Fruit fly (Drosophila melanogaster) ovary, adult (tissue): ENCODE data around the gene CG12268.

Experiments
- CG17801 ChIP-seq: fragments of 200-800 bp; optimal IDR thresholded peaks from 2 replicates; lab custom pipeline; 2019; ENCODE audit warnings: missing biosample characterization, mild to moderate bottlenecking, missing genetic modification characterization, moderate library complexity; ENCODE audit not compliant: partially characterized antibody

Gene CG12268

DNA sequence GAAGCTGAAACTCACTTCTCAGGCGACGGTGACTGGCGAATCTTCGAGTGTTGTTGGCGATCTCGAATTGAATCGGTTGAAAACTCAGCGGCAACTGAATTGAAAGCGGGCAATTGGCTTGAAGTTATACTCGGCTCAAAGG is at the start of gene CG12268:
Gene CG12268, minus strand, starts transcription at position 101 of the 142 bp plus-strand sequence.
- no peak for TF ChIP-seq CG17801 (GFP tag; lab: Kevin White, UChicago)

DNA sequence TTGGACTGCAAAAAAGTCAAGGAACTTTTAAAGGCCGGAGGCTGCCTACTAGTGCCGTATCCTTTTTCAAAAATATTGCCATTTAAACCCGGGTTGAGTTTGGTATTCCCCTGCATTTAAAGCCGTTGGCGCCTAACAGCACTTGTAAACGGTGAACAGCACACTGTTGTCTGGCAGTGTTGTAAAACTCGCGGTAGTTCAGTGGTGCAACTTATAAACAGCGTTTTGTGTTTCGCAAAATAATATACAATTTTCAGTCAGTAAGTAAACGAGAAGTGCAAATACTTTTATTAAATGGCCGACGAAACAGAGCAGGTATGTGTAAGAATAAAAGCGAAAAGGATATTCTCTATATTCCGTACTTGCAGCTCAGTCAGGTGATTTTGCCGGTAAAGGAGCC is 48.0 kb upstream of the CG12268 start, which contains the start of gene LSm3:
Gene LSm3, plus strand, starts transcription at position 39 of the 400 bp plus-strand sequence.
- peak; percentile 49 for TF ChIP-seq CG17801 (GFP tag; lab: Kevin White, UChicago)

DNA sequence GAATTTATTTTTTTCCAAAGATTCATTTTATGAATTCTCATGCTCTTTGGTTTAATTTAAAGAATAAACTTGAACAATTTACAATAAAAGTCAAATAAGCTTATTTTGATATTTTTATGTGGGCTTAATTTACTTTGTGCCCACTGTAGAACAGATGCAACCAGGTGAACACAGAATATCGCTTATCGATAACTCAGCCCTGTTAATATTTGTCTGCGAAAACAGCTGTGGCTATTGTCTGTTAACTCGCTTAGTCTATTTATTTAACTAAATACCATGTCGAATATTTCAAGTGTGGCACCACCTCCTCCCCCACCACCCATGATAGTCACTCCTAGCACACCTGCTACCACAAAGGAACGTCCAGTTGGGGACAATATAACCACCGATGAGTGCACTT is 47.2 kb upstream of the CG12268 start, which contains the start of gene CG33108:
Gene CG33108, plus strand, starts transcription at position 200 of the 400 bp plus-strand sequence.
- TF ChIP-seq CG17801 (GFP tag; lab: Kevin White, UChicago), result no peak

DNA sequence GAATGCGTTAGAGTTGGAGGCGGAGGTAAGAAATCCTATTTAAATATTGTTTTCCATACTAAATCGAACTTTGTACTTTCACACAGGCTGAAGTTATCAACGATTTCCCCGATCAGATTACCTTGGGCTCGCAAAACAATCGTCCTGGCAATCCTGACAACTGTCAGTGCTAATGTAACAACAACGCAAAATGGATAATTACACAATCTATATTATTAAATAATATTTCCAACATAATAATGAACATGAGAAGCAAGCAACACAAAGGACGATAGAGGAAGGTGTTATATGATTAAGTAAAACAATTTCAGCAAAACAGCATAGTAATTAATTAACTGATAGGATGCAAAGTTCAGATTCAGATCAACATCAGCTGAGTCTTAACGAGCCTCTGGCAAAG is 46.4 kb upstream of the CG12268 start:
- no peak for TF ChIP-seq CG17801 (GFP tag; lab: Kevin White, UChicago)

- TF ChIP-seq CG17801 (GFP tag; lab: Kevin White, UChicago), result peak; percentile 52
Measured at dm6 chr3R:23992823-23993797, 44.9 kb upstream of the CG12268 start, which contains the start of the genes Epp and Rab7. Gene Epp (minus strand): TSS chr3R:23992916. Gene Rab7 (plus strand): TSS chr3R:23993008.

- TF ChIP-seq CG17801 (GFP tag; lab: Kevin White, UChicago), result no peak
Measured at dm6 chr3R:23991364-23991763, 43.1 kb upstream of the CG12268 start.

DNA sequence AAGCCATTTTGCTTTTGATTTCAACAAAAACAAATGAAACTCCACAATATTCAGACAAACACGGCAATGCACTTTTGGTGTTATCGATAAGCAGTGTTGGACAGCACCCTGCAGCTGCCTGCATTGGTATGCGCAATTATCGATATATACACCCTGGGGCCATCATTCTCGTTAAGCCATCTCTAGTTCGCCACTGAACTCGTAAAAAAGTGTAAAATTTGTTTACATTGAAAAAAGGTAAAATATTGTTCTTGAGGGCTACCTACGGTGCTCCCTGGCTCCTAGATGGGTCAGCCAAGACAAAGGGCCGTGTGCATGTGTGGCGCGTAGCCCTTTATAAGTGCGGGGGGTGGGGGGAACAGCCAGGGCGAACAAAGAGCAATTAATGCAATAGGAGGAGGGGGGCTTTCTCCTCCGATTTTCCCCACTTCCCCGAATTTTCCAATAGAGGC is 38.3 kb upstream of the CG12268 start, which contains the start of the genes CG13603 and CG5902:
Gene CG13603, minus strand, starts transcription at position 91 of the 452 bp plus-strand sequence.
Gene CG5902, plus strand, starts transcription at position 164 of the 452 bp plus-strand sequence.
- TF ChIP-seq CG17801 (GFP tag; lab: Kevin White, UChicago), result peak; percentile 75

dm6 chr3R:23981645-23982044 is 33.4 kb upstream of the CG12268 start:
- no peak for TF ChIP-seq CG17801 (GFP tag; lab: Kevin White, UChicago)

- TF ChIP-seq CG17801 (GFP tag; lab: Kevin White, UChicago), result no peak
Measured at dm6 chr3R:23971764-23972163, 23.5 kb upstream of the CG12268 start.

DNA sequence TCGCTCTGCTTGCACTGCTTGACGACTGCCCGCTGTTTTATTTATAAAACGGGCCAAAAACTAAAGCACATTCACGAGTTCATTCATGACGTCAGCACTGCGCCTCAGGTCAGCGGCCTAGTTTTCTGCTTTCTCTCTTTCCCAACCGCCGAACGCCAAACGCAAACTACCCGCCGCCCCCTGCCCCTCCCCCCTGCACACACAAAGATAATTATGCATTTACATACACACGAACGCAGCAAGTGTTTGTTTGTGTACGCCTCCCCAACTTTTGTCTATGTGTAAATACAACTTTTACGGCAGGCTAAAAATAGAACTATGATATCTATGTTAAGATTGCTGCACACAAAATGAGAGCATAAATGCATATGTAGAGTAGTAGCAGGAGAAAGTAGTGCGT is 23.0 kb upstream of the CG12268 start:
- TF ChIP-seq CG17801 (GFP tag; lab: Kevin White, UChicago), result no peak

- no peak for TF ChIP-seq CG17801 (GFP tag; lab: Kevin White, UChicago)
Measured at dm6 chr3R:23969449-23969848, 21.2 kb upstream of the CG12268 start.

DNA sequence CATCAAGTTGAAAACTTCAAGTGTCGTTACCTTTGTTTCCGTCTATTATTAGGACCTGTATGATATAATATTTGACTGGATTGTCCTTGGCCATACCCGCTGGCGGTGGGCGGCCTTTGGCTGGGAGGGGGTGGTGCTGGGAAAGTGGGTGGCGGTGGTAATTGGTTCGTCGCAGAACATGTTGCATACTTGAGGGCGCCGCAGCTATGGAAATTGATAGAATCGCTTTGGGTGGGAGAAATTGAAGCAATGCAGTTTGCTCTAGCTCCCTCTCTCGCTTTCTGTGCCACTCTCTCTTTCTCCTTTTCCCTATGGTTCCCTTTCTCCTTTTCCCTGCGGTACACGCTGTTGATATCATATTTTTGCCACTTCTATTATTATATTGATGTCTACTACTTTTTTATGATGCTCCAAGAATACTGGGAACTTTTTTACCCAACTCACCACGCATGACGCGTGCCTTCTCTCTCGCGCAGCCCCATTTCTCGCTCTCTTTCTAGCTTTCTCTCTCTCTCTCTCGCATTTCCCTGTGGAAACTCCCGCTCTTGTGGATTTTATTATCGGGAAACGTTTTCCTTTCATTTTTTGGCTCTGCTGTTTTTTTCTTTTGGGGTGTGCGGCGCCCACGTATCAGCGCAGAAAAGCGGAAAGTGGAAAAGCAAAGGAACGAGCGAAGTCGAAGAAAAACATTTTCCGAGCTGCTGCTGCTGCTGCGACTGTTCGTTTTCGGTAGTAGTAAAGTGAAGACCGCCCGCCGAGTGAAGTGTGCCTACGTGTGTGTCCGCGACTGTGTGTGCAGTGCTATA is 16.9 kb upstream of the CG12268 start:
- no peak for TF ChIP-seq CG17801 (GFP tag; lab: Kevin White, UChicago)

DNA sequence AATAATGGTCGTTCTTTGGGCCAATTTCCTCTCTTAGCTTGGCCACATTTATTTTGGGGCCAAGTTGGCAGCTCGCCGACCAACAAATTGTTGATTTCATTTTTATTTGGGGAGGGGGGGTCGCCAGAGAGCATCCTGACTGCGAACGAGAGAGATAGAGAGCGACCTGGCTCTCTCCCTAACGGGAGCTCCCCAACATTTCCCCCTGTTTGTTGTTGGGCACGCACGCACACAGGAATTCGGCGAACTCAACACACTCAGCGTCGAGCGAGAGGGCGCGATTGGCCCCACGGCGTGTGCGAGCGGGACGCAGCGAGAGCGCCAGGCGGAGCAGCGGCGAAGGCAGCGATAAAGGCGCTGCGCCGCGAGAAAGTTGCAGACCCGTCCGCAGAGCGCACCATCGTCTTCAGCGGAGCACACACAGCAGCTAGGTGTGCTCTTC is 14.6 kb upstream of the CG12268 start, which contains the start of gene CG31140:
Gene CG31140, plus strand, starts transcription at position 400 of the 442 bp plus-strand sequence.
- no peak for TF ChIP-seq CG17801 (GFP tag; lab: Kevin White, UChicago)

DNA sequence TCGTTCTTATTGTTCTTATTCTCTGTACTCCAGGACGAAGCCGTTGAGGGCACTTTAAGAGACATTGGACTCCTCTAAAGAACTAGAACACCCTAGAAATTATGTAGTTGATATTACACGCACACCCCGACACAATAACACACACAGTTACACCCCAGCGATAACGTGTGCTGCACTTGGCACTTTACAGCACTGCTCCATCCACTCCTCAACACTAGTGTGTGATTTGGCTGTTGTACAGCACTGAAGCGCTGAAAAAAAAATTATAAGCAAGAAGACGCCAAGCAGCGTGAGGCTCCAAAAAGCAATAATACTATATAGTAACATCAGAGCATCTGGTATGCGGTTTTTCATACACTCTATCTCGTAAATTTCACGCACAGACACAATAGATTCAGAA is 12.6 kb upstream of the CG12268 start:
- TF ChIP-seq CG17801 (GFP tag; lab: Kevin White, UChicago), result no peak
